Fruit fly (Drosophila melanogaster): ENCODE results near the gene toc.
A peak's percentile ranks its signal among the peaks of the same experiment; 100 is the strongest.

Gene toc

DNA sequence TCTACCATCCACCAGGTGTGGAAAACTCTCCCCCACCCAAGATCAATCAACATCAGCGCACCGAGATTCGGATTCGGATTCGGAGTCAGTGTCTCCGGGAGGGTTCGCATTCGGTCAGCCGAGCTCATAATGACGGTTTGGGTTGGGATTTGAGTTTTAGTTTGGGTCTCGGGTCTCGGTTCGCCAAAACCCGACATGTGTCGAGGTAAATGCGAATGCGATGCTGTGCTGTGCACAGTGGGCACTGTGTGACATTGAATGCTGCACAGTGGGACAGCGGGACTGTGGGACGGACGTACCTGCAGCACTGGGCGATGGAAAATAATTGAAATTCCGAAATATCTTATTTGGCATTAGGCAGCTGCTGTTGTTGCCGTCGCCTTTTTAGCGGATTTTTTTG is 61.1 kb downstream of the toc start (continued):
- TF ChIP-seq dm (GFP tag; optimal IDR thresholded peaks at IDR 0.05) = no peak
- TF ChIP-seq h (optimal IDR thresholded peaks at IDR 0.05) = no peak
- no peak for TF ChIP-seq Awh (GFP tag; IDR thresholded peaks at IDR 0.05)
- TF ChIP-seq ash1 (GFP tag; optimal IDR thresholded peaks at IDR 0.05) = no peak
- TF ChIP-seq Deaf1 (tag; optimal IDR thresholded peaks at IDR 0.05) = peak; percentile 62
- TF ChIP-seq CG4424 (GFP tag; optimal IDR thresholded peaks at IDR 0.05) = no peak
- peak; percentile 21 for TF ChIP-seq Med (GFP tag)
- TF ChIP-seq CG4707 (GFP tag; optimal IDR thresholded peaks at IDR 0.05) = peak; percentile 40
- peak; percentile 26 for TF ChIP-seq cad (GFP tag; optimal IDR thresholded peaks at IDR 0.05)
- TF ChIP-seq jigr1 (GFP tag; IDR thresholded peaks at IDR 0.05) = no peak
- no peak for TF ChIP-seq gt (GFP tag; IDR thresholded peaks at IDR 0.05)
- TF ChIP-seq Nf-YB (GFP tag; optimal IDR thresholded peaks at IDR 0.05) = no peak
- TF ChIP-seq zen (tag; optimal IDR thresholded peaks at IDR 0.05) = peak; percentile 83
- TF ChIP-seq CG8290 (GFP tag; optimal IDR thresholded peaks at IDR 0.05) = no peak
- no peak for TF ChIP-seq CG8290 (tag; optimal IDR thresholded peaks at IDR 0.05)
- no peak for TF ChIP-seq prd (optimal IDR thresholded peaks at IDR 0.05)
- 0 out of 3 replicates have a peak, but pooled peaks have one; percentile 9 for TF ChIP-seq prd (GFP tag; IDR thresholded peaks at IDR 0.05)
- TF ChIP-seq E2f2 (GFP tag; IDR thresholded peaks at IDR 0.05) = 0 out of 2 replicates have a peak, but pooled peaks have one; percentile 17
- TF ChIP-seq pan (optimal IDR thresholded peaks at IDR 0.05) = no peak
- peak in 1 of 2 experiments; percentile 29 for TF ChIP-seq pan (GFP tag; optimal IDR thresholded peaks at IDR 0.05 in 1 of 2, IDR thresholded peaks at IDR 0.05 in 1 of 2)
- no peak for TF ChIP-seq CG9797 (GFP tag; optimal IDR thresholded peaks at IDR 0.05)
- 0 out of 2 replicates have a peak, but pooled peaks have one; percentile 22 for TF ChIP-seq CG3847 (GFP tag; IDR thresholded peaks at IDR 0.05)

DNA sequence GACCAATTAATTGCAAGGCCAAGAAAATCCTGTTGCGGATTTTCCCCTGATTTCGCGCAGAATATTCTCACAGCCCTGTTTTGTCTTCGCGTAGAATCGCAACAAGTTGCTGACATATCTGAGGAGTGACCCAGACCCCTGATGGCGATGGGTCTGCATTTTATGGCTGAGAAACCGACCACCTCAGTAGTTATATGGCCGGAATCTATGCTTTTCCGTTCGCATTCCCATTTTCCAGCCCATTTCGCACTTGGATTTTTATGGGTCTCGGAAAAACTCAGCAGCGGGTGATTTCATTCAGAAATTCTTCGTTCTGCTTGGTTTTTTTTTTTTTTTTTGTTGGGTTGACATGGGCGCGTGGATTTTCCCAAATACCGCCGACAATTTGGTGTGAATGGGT is 61.7 kb downstream of the toc start:
- TF ChIP-seq cad (GFP tag; optimal IDR thresholded peaks at IDR 0.05) (peak; percentile 98), CG34376 (GFP tag; optimal IDR thresholded peaks at IDR 0.05) (no peak), tll (GFP tag; optimal IDR thresholded peaks at IDR 0.05) (peak in 1 of 2 experiments; percentile 48), zen (tag; optimal IDR thresholded peaks at IDR 0.05) (peak; percentile 62), sens (GFP tag) (peak; percentile 3)

DNA sequence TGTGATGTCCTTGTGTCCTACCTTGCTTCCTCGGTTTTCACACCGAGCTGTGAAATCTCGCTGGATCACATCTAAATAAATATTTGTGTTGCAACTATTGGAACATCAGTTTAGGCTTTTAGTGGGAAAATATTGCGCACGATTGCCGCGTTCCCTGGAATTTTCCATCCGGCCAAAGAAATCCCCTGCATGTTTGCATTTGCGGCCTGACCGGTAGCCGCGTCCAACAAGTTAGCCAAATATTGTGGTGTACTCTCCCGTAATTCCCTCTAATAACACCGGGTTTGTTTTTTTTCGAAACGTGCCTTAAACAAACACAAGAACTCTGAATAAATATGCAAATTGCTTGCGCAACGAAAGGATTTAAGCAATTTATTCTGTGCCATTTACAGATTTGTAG is 65.8 kb downstream of the toc start:
- TF ChIP-seq Usf (GFP tag; optimal IDR thresholded peaks at IDR 0.05) (no peak), prd (optimal IDR thresholded peaks at IDR 0.05) (no peak), prd (GFP tag; IDR thresholded peaks at IDR 0.05) (peak; percentile 15; the same call in 1 of the 3 replicates), MTF-1 (GFP tag; optimal IDR thresholded peaks at IDR 0.05; ENCODE audit: borderline replicate concordance) (no peak), twi (tag; optimal IDR thresholded peaks at IDR 0.05) (peak; percentile 25), CG7271 (tag; optimal IDR thresholded peaks at IDR 0.05) (peak; percentile 68), Lim3 (GFP tag; IDR thresholded peaks at IDR 0.05) (no peak), zen (tag; optimal IDR thresholded peaks at IDR 0.05) (peak; percentile 27), tll (GFP tag; optimal IDR thresholded peaks at IDR 0.05) (peak in 1 of 2 experiments; percentile 96), fd102C (GFP tag; optimal IDR thresholded peaks at IDR 0.05) (peak; percentile 24), pnt (GFP tag; optimal IDR thresholded peaks at IDR 0.05) (no peak), CG15479 (GFP tag; optimal IDR thresholded peaks at IDR 0.05) (peak; percentile 54)

DNA sequence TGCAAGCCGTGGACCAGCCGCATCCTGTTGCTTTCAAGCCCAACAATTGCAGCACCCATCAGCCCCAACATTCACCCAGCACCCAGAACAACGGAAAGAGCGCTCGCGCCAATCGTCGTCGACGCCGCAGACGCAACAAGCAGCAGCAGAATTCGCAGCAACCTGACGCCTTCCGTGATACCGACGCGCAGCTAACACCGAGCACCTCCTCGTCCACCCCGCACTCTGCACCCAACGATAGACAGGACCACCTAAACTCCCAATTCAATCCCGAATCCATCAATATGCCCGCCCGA is 85.0 kb downstream of the toc start:
- TF ChIP-seq Blimp-1 (GFP tag; optimal IDR thresholded peaks at IDR 0.05) (no peak), chn (GFP tag; optimal IDR thresholded peaks at IDR 0.05) (no peak), CG32532 (GFP tag; IDR thresholded peaks at IDR 0.05) (0 out of 2 replicates have a peak, but pooled peaks have one; percentile 10), CG34224 (GFP tag; IDR thresholded peaks at IDR 0.05; ENCODE audit: partially characterized antibody) (no peak), CG11456 (GFP tag; IDR thresholded peaks at IDR 0.05) (0 out of 3 replicates have a peak, but pooled peaks have one; percentile 22), CG2199 (GFP tag; IDR thresholded peaks at IDR 0.05) (no peak), Ets65A (GFP tag) (peak; percentile 44), row (GFP tag; IDR thresholded peaks at IDR 0.05) (0 out of 3 replicates have a peak, but pooled peaks have one; percentile 1), hkb (optimal IDR thresholded peaks at IDR 0.05) (peak; percentile 94), hkb (GFP tag; IDR thresholded peaks at IDR 0.05) (no peak)
